Fruit fly (Drosophila melanogaster) whole organism, embryonic: ENCODE data around the gene CG4951.

Source experiments
- Bdp1 ChIP-seq: fragments of 200-800 bp; sonication (Bioruptor generic); optimal IDR thresholded peaks from 3 replicates; lab custom pipeline; 2016; ENCODE audit warnings: missing biosample characterization, missing genetic modification characterization
- CG10462 ChIP-seq: fragments of 200-800 bp; sonication (Bioruptor generic); optimal IDR thresholded peaks from 2 replicates; lab custom pipeline; 2016; ENCODE audit warnings: missing biosample characterization, missing genetic modification characterization
- CG10654 ChIP-seq: fragments of 200-800 bp; sonication (Bioruptor generic); optimal IDR thresholded peaks from 2 replicates; lab custom pipeline; 2016; ENCODE audit warnings: missing biosample characterization, missing genetic modification characterization
- CG12219 ChIP-seq: fragments of 200-800 bp; sonication (Bioruptor generic); optimal IDR thresholded peaks from 3 replicates; lab custom pipeline; 2018; ENCODE audit warnings: missing biosample characterization, mild to moderate bottlenecking, missing genetic modification characterization
- CG13775 ChIP-seq: fragments of 200-800 bp; sonication (Bioruptor generic); optimal IDR thresholded peaks from 3 replicates; lab custom pipeline; 2017; ENCODE audit warnings: missing biosample characterization, mild to moderate bottlenecking, missing genetic modification characterization
- CG14441 ChIP-seq: fragments of 200-800 bp; sonication (Bioruptor generic); IDR thresholded peaks from 2 replicates; pipeline ENCODE4 v1.3.6; 2022; ENCODE audit warnings: missing biosample characterization, missing genetic modification characterization
- CG17568 ChIP-seq: fragments of 200-800 bp; sonication (Bioruptor generic); optimal IDR thresholded peaks from 2 replicates; lab custom pipeline; 2018; ENCODE audit warnings: missing biosample characterization, mild to moderate bottlenecking, missing genetic modification characterization, moderate library complexity
- CG18011 ChIP-seq: fragments of 200-800 bp; sonication (Bioruptor generic); optimal IDR thresholded peaks from 2 replicates; lab custom pipeline; 2017; ENCODE audit warnings: missing biosample characterization, missing genetic modification characterization, mild to moderate bottlenecking, moderate library complexity, missing genotype
- CG18476 ChIP-seq: fragments of 200-800 bp; sonication (Bioruptor generic); optimal IDR thresholded peaks from 2 replicates; lab custom pipeline; 2016; ENCODE audit warnings: missing biosample characterization, mild to moderate bottlenecking, missing genetic modification characterization
- CG2199 ChIP-seq: fragments of 200-800 bp; sonication (Bioruptor generic); IDR thresholded peaks from 3 replicates; pipeline ENCODE4 v1.3.6; 2022; ENCODE audit warnings: missing biosample characterization, missing genetic modification characterization
- CG34224 ChIP-seq: fragments of 200-800 bp; sonication (Bioruptor generic); IDR thresholded peaks from 3 replicates; pipeline ENCODE4 v1.3.6; 2022; ENCODE audit warnings: missing biosample characterization, missing genetic modification characterization; ENCODE audit not compliant: partially characterized antibody
- CG34422 ChIP-seq: fragments of 200-800 bp; sonication (Bioruptor generic); IDR thresholded peaks from 3 replicates; pipeline ENCODE4 v1.3.6; 2022; ENCODE audit warnings: missing biosample characterization, missing genetic modification characterization
- CG4360 ChIP-seq: fragments of 200-800 bp; sonication (Bioruptor generic); IDR thresholded peaks from 2 replicates; pipeline ENCODE4 v1.3.6; 2022; ENCODE audit warnings: missing biosample characterization, missing genetic modification characterization
- CG5953 ChIP-seq: fragments of 200-800 bp; sonication (Bioruptor generic); IDR thresholded peaks from 2 replicates; pipeline ENCODE4 v1.3.6; 2022; ENCODE audit warnings: missing biosample characterization, missing genetic modification characterization
- CG6683 ChIP-seq: fragments of 200-800 bp; sonication (Bioruptor generic); optimal IDR thresholded peaks from 2 replicates; lab custom pipeline; 2017; ENCODE audit warnings: missing biosample characterization, mild to moderate bottlenecking, missing genetic modification characterization, missing genetic modification reagents
- CG8359 ChIP-seq: fragments of 200-800 bp; sonication (Bioruptor generic); optimal IDR thresholded peaks from 2 replicates; lab custom pipeline; 2017; ENCODE audit warnings: missing biosample characterization, mild to moderate bottlenecking, missing genetic modification characterization, borderline replicate concordance
- CTCF ChIP-seq: fragments of 200-800 bp; sonication (Bioruptor generic); optimal IDR thresholded peaks from 2 replicates; lab custom pipeline; 2017; ENCODE audit warnings: missing biosample characterization, mild to moderate bottlenecking, missing genetic modification characterization, moderate library complexity
- Chrac-16 ChIP-seq: fragments of 200-800 bp; sonication (Bioruptor generic); optimal IDR thresholded peaks from 3 replicates; lab custom pipeline; 2016; ENCODE audit warnings: missing biosample characterization, missing genetic modification characterization
- Dad ChIP-seq: fragments of 200-800 bp; sonication (Bioruptor generic); optimal IDR thresholded peaks from 3 replicates; lab custom pipeline; 2016; ENCODE audit warnings: missing biosample characterization, missing genetic modification characterization
- Doc3 ChIP-seq: fragments of 200-800 bp; sonication (Bioruptor generic); IDR thresholded peaks from 3 replicates; pipeline ENCODE4 v1.3.6; 2022; ENCODE audit warnings: missing biosample characterization, missing genetic modification characterization; ENCODE audit not compliant: partially characterized antibody
- Dref ChIP-seq: fragments of 200-800 bp; sonication (Bioruptor generic); IDR thresholded peaks from 2 replicates; pipeline ENCODE4 v1.3.6; 2022; ENCODE audit warnings: missing biosample characterization, missing genetic modification characterization
- E2f1 ChIP-seq: fragments of 200-800 bp; sonication (Bioruptor generic); IDR thresholded peaks from 2 replicates; pipeline ENCODE4 v1.3.6; 2022; ENCODE audit warnings: missing biosample characterization, missing genetic modification characterization
- Ets65A ChIP-seq: fragments of 200-800 bp; sonication (Bioruptor generic); peaks from one replicate; lab custom pipeline; 2016; ENCODE audit warnings: missing biosample characterization, missing genetic modification characterization
- Gug ChIP-seq: fragments of 200-800 bp; sonication (Bioruptor generic); IDR thresholded peaks from 4 replicates; pipeline ENCODE4 v1.3.6; 2022; ENCODE audit warnings: missing biosample characterization, missing genetic modification characterization
- HLH3B ChIP-seq: fragments of 200-800 bp; sonication (Bioruptor generic); IDR thresholded peaks from 2 replicates; pipeline ENCODE4 v1.3.6; 2022; ENCODE audit warnings: missing biosample characterization, missing genetic modification characterization
- HLH4C ChIP-seq: fragments of 200-800 bp; sonication (Bioruptor generic); IDR thresholded peaks from 3 replicates; pipeline ENCODE4 v1.3.6; 2022; ENCODE audit warnings: missing biosample characterization, missing genetic modification characterization; ENCODE audit not compliant: partially characterized antibody
- Hand ChIP-seq: fragments of 200-800 bp; sonication (Bioruptor generic); optimal IDR thresholded peaks from 2 replicates; lab custom pipeline; 2017; ENCODE audit warnings: mild to moderate bottlenecking, missing biosample characterization, missing genetic modification reagents, missing genetic modification characterization
- Jarid2 ChIP-seq: fragments of 200-800 bp; sonication (Bioruptor generic); optimal IDR thresholded peaks from 3 replicates; lab custom pipeline; 2017; ENCODE audit warnings: mild to moderate bottlenecking, missing biosample characterization, missing genetic modification reagents, missing genetic modification characterization
- PHDP ChIP-seq: fragments of 200-800 bp; sonication (Bioruptor generic); optimal IDR thresholded peaks from 3 replicates; lab custom pipeline; 2018; ENCODE audit warnings: missing biosample characterization, mild to moderate bottlenecking, missing genetic modification characterization, moderate library complexity
- Ssrp ChIP-seq: fragments of 200-800 bp; sonication (Bioruptor generic); optimal IDR thresholded peaks from 2 replicates; lab custom pipeline; 2018; ENCODE audit warnings: missing biosample characterization, mild to moderate bottlenecking, missing genetic modification characterization, moderate library complexity
- cato ChIP-seq: fragments of 200-800 bp; sonication (Bioruptor generic); optimal IDR thresholded peaks from 2 replicates; lab custom pipeline; 2016; ENCODE audit warnings: missing biosample characterization, missing genetic modification characterization, borderline replicate concordance
- crp ChIP-seq, 2 experiments: fragments of 200-800 bp; sonication (Bioruptor generic); optimal IDR thresholded peaks; 2 replicates in 1 of 2; 3 replicates in 1 of 2; lab custom pipeline; 2017; ENCODE audit warnings: missing biosample characterization in 2 of 2, missing genetic modification characterization in 2 of 2, mild to moderate bottlenecking in 1 of 2, moderate library complexity in 1 of 2
- disco-r ChIP-seq: fragments of 200-800 bp; sonication (Bioruptor generic); optimal IDR thresholded peaks from 2 replicates; lab custom pipeline; 2016; ENCODE audit warnings: missing biosample characterization, missing genetic modification characterization
- dysf ChIP-seq: fragments of 200-800 bp; sonication (Bioruptor generic); IDR thresholded peaks from 3 replicates; pipeline ENCODE4 v1.3.6; 2022; ENCODE audit warnings: missing biosample characterization, missing genetic modification characterization
- emc ChIP-seq: fragments of 200-800 bp; sonication (Bioruptor generic); optimal IDR thresholded peaks from 2 replicates; lab custom pipeline; 2016; ENCODE audit warnings: missing biosample characterization, missing genetic modification characterization
- inv ChIP-seq: fragments of 200-800 bp; sonication (Bioruptor generic); IDR thresholded peaks from 2 replicates; pipeline ENCODE4 v1.3.6; 2022; ENCODE audit warnings: missing biosample characterization, missing genetic modification characterization; ENCODE audit not compliant: partially characterized antibody
- ken ChIP-seq: fragments of 200-800 bp; sonication (Bioruptor generic); IDR thresholded peaks from 3 replicates; pipeline ENCODE4 v1.3.6; 2022; ENCODE audit warnings: missing biosample characterization, missing genetic modification characterization
- lab ChIP-seq: fragments of 200-800 bp; sonication (Bioruptor generic); optimal IDR thresholded peaks from 3 replicates; lab custom pipeline; 2017; ENCODE audit warnings: missing biosample characterization, missing genetic modification characterization, mild to moderate bottlenecking, moderate library complexity, missing genetic modification reagents
- lov ChIP-seq, 2 experiments: fragments of 200-800 bp in 1 of 2; fragments of >200 bp in 1 of 2; sonication (Bioruptor generic) in 1 of 2; IDR thresholded peaks in 1 of 2; optimal IDR thresholded peaks in 1 of 2; 2 replicates in 1 of 2; 3 replicates in 1 of 2; pipeline versions ENCODE4 v1.3.6 to Lab custom; 2017 to 2022; ENCODE audit warnings: missing biosample characterization in 1 of 2, missing genetic modification characterization in 1 of 2
- maf-S ChIP-seq: fragments of 200-800 bp; sonication (Bioruptor generic); optimal IDR thresholded peaks from 2 replicates; lab custom pipeline; 2016; ENCODE audit warnings: missing biosample characterization, missing genetic modification characterization
- mam ChIP-seq: fragments of 200-800 bp; sonication (Bioruptor generic); optimal IDR thresholded peaks from 3 replicates; lab custom pipeline; 2016; ENCODE audit warnings: missing biosample characterization, missing genetic modification characterization
- mld ChIP-seq: fragments of 200-800 bp; sonication (Bioruptor generic); IDR thresholded peaks from 3 replicates; pipeline ENCODE4 v1.3.6; 2022; ENCODE audit warnings: missing biosample characterization, missing genetic modification characterization; ENCODE audit not compliant: partially characterized antibody
- nau ChIP-seq: fragments of 200-800 bp; sonication (Bioruptor generic); optimal IDR thresholded peaks from 3 replicates; lab custom pipeline; 2017; ENCODE audit warnings: missing biosample characterization, mild to moderate bottlenecking, missing genetic modification characterization, missing genetic modification reagents
- otp ChIP-seq: fragments of 200-800 bp; sonication (Bioruptor generic); IDR thresholded peaks from 3 replicates; pipeline ENCODE4, ENCODE4 v1.3.6; 2022; ENCODE audit warnings: missing biosample characterization, missing genetic modification characterization
- pan ChIP-seq, 4 experiments: fragments of >200 bp in 3 of 4; fragments of 200-800 bp in 1 of 4; sonication (Bioruptor generic) in 1 of 4; optimal IDR thresholded peaks in 3 of 4; IDR thresholded peaks in 1 of 4; 2 replicates each; pipeline versions ENCODE4 v1.3.6 to Lab custom; 2017 to 2022; ENCODE audit warnings: missing biosample characterization in 2 of 4, missing genetic modification characterization in 2 of 4, mixed read lengths in 1 of 4
- tap ChIP-seq: fragments of 200-800 bp; optimal IDR thresholded peaks from 3 replicates; lab custom pipeline; 2019; ENCODE audit warnings: missing biosample characterization, mild to moderate bottlenecking, missing genetic modification characterization, moderate library complexity
- zen ChIP-seq: fragments of 200-800 bp; sonication (Bioruptor generic); optimal IDR thresholded peaks from 3 replicates; lab custom pipeline; 2018; ENCODE audit warnings: missing biosample characterization, mild to moderate bottlenecking, missing genetic modification characterization, moderate library complexity

CG4951 gene

DNA sequence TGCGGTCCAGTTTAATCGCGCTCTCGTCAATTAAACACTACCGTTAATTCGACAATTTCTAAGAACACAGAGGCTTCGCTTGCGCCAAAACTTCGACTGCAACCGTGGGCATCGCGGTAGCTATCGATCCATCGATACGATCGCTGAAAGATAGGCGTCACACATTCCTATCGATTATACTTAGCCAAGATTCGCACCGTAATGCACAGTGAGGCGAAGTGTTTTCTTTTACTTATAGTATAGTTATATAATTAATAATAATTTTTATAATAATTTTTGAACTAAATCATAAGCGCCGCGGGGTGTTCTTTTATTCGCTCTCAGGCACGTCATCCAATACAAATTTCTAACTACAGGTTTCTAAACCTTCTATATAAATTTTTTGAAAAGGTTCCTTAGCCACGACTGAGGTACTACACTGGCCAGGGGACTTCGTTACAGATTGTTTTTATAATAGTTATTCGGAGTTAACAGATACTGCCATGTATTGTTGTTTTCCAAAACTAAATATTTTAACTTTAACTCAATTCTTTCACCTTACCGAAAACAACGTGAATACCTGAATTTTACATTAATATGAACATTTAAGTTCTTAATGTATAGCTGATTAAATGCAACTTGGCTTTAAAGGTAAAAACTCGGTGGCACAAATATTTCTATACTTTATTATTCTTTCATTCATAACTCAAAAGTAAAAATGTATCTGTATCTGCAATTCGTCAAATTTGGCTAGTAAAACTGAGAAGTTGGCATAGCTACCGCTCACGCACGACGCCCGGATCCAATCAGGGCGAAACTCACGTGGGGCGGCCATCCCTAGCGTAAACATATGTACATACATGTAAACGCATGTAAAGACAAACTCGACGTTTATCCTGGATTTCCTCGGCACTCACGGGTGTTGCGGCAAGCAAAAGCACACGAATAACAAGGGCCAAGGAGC, 15.9 kb downstream of the CG4951 start, which contains the start of the genes NSD and BOD1 (continued):
- peak; percentile 71 for TF ChIP-seq CG13775 (GFP tag; lab: Kevin White, UChicago)
- TF ChIP-seq CG4360 (GFP tag; lab: Robert Waterston, UW): no peak; the same call in 1 of the 2 replicates
- TF ChIP-seq otp (GFP tag; lab: Robert Waterston, UW): no peak
- TF ChIP-seq crp (GFP tag; optimal IDR thresholded peaks at IDR 0.05; lab: Kevin White, UChicago): peak in 1 of 2 experiments; percentile 39
- peak; percentile 23 for TF ChIP-seq Chrac-16 (GFP tag; lab: Kevin White, UChicago)
- TF ChIP-seq dysf (GFP tag; lab: Robert Waterston, UW): peak; percentile 71
- TF ChIP-seq CG8359 (GFP tag; lab: Kevin White, UChicago): no peak
- peak; percentile 77 for TF ChIP-seq CG34422 (GFP tag; lab: Robert Waterston, UW)
- no peak for TF ChIP-seq emc
- no peak for TF ChIP-seq maf-S (GFP tag; lab: Kevin White, UChicago)
- no peak for TF ChIP-seq Bdp1 (GFP tag; lab: Kevin White, UChicago)
- TF ChIP-seq zen: peak; percentile 24
- TF ChIP-seq Doc3 (GFP tag; lab: Robert Waterston, UW): peak; percentile 67
- TF ChIP-seq Dad (GFP tag; lab: Kevin White, UChicago): no peak
- TF ChIP-seq Jarid2 (GFP tag; lab: Kevin White, UChicago): no peak
- TF ChIP-seq CG10654 (GFP tag; lab: Kevin White, UChicago): peak; percentile 48
- peak; percentile 34; the same call in 1 of the 2 replicates for TF ChIP-seq CG5953
- TF ChIP-seq cato (GFP tag; lab: Kevin White, UChicago): no peak
- no peak for TF ChIP-seq CG2199 (GFP tag; lab: Robert Waterston, UW)
- TF ChIP-seq Ets65A (GFP tag; lab: Kevin White, UChicago): peak; percentile 80
- TF ChIP-seq tap: no peak
- no peak for TF ChIP-seq CG18011
- peak; percentile 82 for TF ChIP-seq Gug (GFP tag; lab: Robert Waterston, UW)
- TF ChIP-seq CTCF (GFP tag; lab: Kevin White, UChicago): no peak
- TF ChIP-seq Hand (GFP tag; lab: Kevin White, UChicago): no peak
- TF ChIP-seq ken (GFP tag; lab: Robert Waterston, UW): peak; percentile 82
- TF ChIP-seq pan (optimal IDR thresholded peaks at IDR 0.05; lab: Kevin White, UChicago): no peak
- peak in 1 of 2 experiments; percentile 66 for TF ChIP-seq pan (GFP tag; optimal IDR thresholded peaks at IDR 0.05 in 1 of 2, IDR thresholded peaks at IDR 0.05 in 1 of 2)
- peak; percentile 46 for TF ChIP-seq Ssrp (tag; lab: Kevin White, UChicago)
- TF ChIP-seq CG17568: no peak
- TF ChIP-seq HLH4C (GFP tag; lab: Robert Waterston, UW): peak; percentile 90
- no peak for TF ChIP-seq CG12219 (GFP tag; lab: Kevin White, UChicago)
- TF ChIP-seq mam (GFP tag; lab: Kevin White, UChicago): peak; percentile 57
- peak; percentile 17 for TF ChIP-seq CG10462 (GFP tag; lab: Kevin White, UChicago)
- TF ChIP-seq mld (GFP tag; lab: Robert Waterston, UW): peak; percentile 95
- no peak for TF ChIP-seq disco-r
- no peak for TF ChIP-seq CG18476 (GFP tag; lab: Kevin White, UChicago)
- peak; percentile 42 for TF ChIP-seq lab
- peak; percentile 52; the same call in 1 of the 2 replicates for TF ChIP-seq HLH3B
- no peak for TF ChIP-seq PHDP (tag; lab: Kevin White, UChicago)
- TF ChIP-seq nau: no peak
- peak; percentile 84 for TF ChIP-seq E2f1 (GFP tag; lab: Robert Waterston, UW)
- TF ChIP-seq Dref (GFP tag; lab: Robert Waterston, UW): peak; percentile 100
- TF ChIP-seq CG6683: no peak
- no peak for TF ChIP-seq lov (optimal IDR thresholded peaks at IDR 0.05; lab: Kevin White, UChicago)
- peak; percentile 47; the same call in 1 of the 3 replicates for TF ChIP-seq lov (GFP tag; IDR thresholded peaks at IDR 0.05; lab: Robert Waterston, UW)
- TF ChIP-seq CG34224 (GFP tag; lab: Robert Waterston, UW): peak; percentile 81
- TF ChIP-seq inv (GFP tag; lab: Robert Waterston, UW): peak; percentile 96
- peak; percentile 69 for TF ChIP-seq CG14441
